Fruit fly (Drosophila melanogaster) whole organism, embryonic: Measurements from ENCODE around the gene CG15803.

ENCODE experiments used
- Bgb ChIP-seq: fragments of 200-800 bp; sonication (Bioruptor generic); IDR thresholded peaks from 2 replicates; pipeline ENCODE4 v1.3.6; 2022; ENCODE audit warnings: missing biosample characterization, missing genetic modification characterization; ENCODE audit not compliant: partially characterized antibody
- C15 ChIP-seq: fragments of 200-800 bp; sonication (Bioruptor generic); IDR thresholded peaks from 3 replicates; pipeline ENCODE4 v1.3.6; 2022; ENCODE audit warnings: missing biosample characterization, missing genetic modification characterization
- CG10979 ChIP-seq: fragments of 200-800 bp; sonication (Bioruptor generic); optimal IDR thresholded peaks from 2 replicates; lab custom pipeline; 2018; ENCODE audit warnings: missing biosample characterization, mild to moderate bottlenecking, missing genetic modification characterization, moderate library complexity
- CG12391 ChIP-seq: fragments of 200-800 bp; sonication (Bioruptor generic); optimal IDR thresholded peaks from 3 replicates; lab custom pipeline; 2018; ENCODE audit warnings: missing biosample characterization, mild to moderate bottlenecking, missing genetic modification characterization, moderate library complexity
- CG14050 ChIP-seq: fragments of 200-800 bp; sonication (Bioruptor generic); IDR thresholded peaks from 3 replicates; pipeline ENCODE4 v1.3.6; 2022; ENCODE audit warnings: missing biosample characterization, missing genetic modification characterization
- CG16815 ChIP-seq: fragments of 200-800 bp; sonication (Bioruptor generic); optimal IDR thresholded peaks from 3 replicates; lab custom pipeline; 2017; ENCODE audit warnings: missing biosample characterization, mild to moderate bottlenecking, missing genetic modification characterization
- CG18476 ChIP-seq: fragments of 200-800 bp; sonication (Bioruptor generic); optimal IDR thresholded peaks from 2 replicates; lab custom pipeline; 2016; ENCODE audit warnings: missing biosample characterization, mild to moderate bottlenecking, missing genetic modification characterization
- CG2199 ChIP-seq: fragments of 200-800 bp; sonication (Bioruptor generic); IDR thresholded peaks from 3 replicates; pipeline ENCODE4 v1.3.6; 2022; ENCODE audit warnings: missing biosample characterization, missing genetic modification characterization
- CG2889 ChIP-seq: fragments of 200-800 bp; sonication (Bioruptor generic); IDR thresholded peaks from 3 replicates; pipeline ENCODE4 v1.3.6; 2022; ENCODE audit warnings: missing biosample characterization, missing genetic modification characterization
- CG30403 ChIP-seq: fragments of 200-800 bp; sonication (Bioruptor generic); optimal IDR thresholded peaks from 3 replicates; lab custom pipeline; 2016; ENCODE audit warnings: missing biosample characterization, missing genetic modification characterization
- CG3163 ChIP-seq: fragments of 200-800 bp; sonication (Bioruptor generic); optimal IDR thresholded peaks from 3 replicates; lab custom pipeline; 2016; ENCODE audit warnings: missing biosample characterization, missing genetic modification characterization
- CG34224 ChIP-seq: fragments of 200-800 bp; sonication (Bioruptor generic); IDR thresholded peaks from 3 replicates; pipeline ENCODE4 v1.3.6; 2022; ENCODE audit warnings: missing biosample characterization, missing genetic modification characterization; ENCODE audit not compliant: partially characterized antibody
- CG4404 ChIP-seq: fragments of 200-800 bp; sonication (Bioruptor generic); IDR thresholded peaks from 2 replicates; pipeline ENCODE4 v1.3.6; 2022; ENCODE audit warnings: missing biosample characterization, missing genetic modification characterization
- CG4707 ChIP-seq: fragments of 200-800 bp; sonication (Bioruptor generic); optimal IDR thresholded peaks from 2 replicates; lab custom pipeline; 2018; ENCODE audit warnings: missing biosample characterization, mild to moderate bottlenecking, missing genetic modification characterization, moderate library complexity
- CG5953 ChIP-seq: fragments of 200-800 bp; sonication (Bioruptor generic); IDR thresholded peaks from 2 replicates; pipeline ENCODE4 v1.3.6; 2022; ENCODE audit warnings: missing biosample characterization, missing genetic modification characterization
- CG7357 ChIP-seq: fragments of 200-800 bp; sonication (Bioruptor generic); IDR thresholded peaks from 3 replicates; pipeline ENCODE4 v1.3.6; 2022; ENCODE audit warnings: missing biosample characterization, missing genetic modification characterization
- CG7372 ChIP-seq: fragments of 200-800 bp; sonication (Bioruptor generic); IDR thresholded peaks from 2 replicates; pipeline ENCODE4 v1.3.6; 2022; ENCODE audit warnings: missing biosample characterization, missing genetic modification characterization
- CG8944 ChIP-seq: fragments of 200-800 bp; sonication (Bioruptor generic); optimal IDR thresholded peaks from 3 replicates; lab custom pipeline; 2016; ENCODE audit warnings: missing biosample characterization, missing genetic modification characterization
- CG9437 ChIP-seq: fragments of 200-800 bp; sonication (Bioruptor generic); optimal IDR thresholded peaks from 2 replicates; lab custom pipeline; 2018; ENCODE audit warnings: missing biosample characterization, mild to moderate bottlenecking, missing genetic modification characterization
- CTCF ChIP-seq: fragments of 200-800 bp; sonication (Bioruptor generic); optimal IDR thresholded peaks from 2 replicates; lab custom pipeline; 2017; ENCODE audit warnings: missing biosample characterization, mild to moderate bottlenecking, missing genetic modification characterization, moderate library complexity
- Dip3 ChIP-seq: fragments of 200-800 bp; sonication (Bioruptor generic); optimal IDR thresholded peaks from 3 replicates; lab custom pipeline; 2016; ENCODE audit warnings: missing biosample characterization, missing genetic modification characterization
- Drgx ChIP-seq: fragments of 200-800 bp; sonication (Bioruptor generic); IDR thresholded peaks from 2 replicates; pipeline ENCODE4 v1.3.6; 2022; ENCODE audit warnings: missing biosample characterization, missing genetic modification characterization
- Hey ChIP-seq: fragments of 200-800 bp; sonication (Bioruptor generic); optimal IDR thresholded peaks from 3 replicates; lab custom pipeline; 2018; ENCODE audit warnings: missing biosample characterization, mild to moderate bottlenecking, missing genetic modification characterization
- Meics ChIP-seq: fragments of 200-800 bp; sonication (Bioruptor generic); optimal IDR thresholded peaks from 2 replicates; lab custom pipeline; 2017; ENCODE audit warnings: missing biosample characterization, mild to moderate bottlenecking, missing genetic modification characterization
- Myb ChIP-seq: fragments of 200-800 bp; sonication (Bioruptor generic); optimal IDR thresholded peaks from 2 replicates; lab custom pipeline; 2016; ENCODE audit warnings: missing biosample characterization, missing genetic modification characterization
- NK7.1 ChIP-seq: fragments of 200-800 bp; sonication (Bioruptor generic); optimal IDR thresholded peaks from 3 replicates; lab custom pipeline; 2016; ENCODE audit warnings: missing biosample characterization, missing genetic modification characterization
- Optix ChIP-seq: fragments of 200-800 bp; sonication (Bioruptor generic); IDR thresholded peaks from 3 replicates; pipeline ENCODE4 v1.3.6; 2022; ENCODE audit warnings: missing biosample characterization, missing genetic modification characterization
- Poxn ChIP-seq: fragments of 200-800 bp; sonication (Bioruptor generic); IDR thresholded peaks from 2 replicates; pipeline ENCODE4 v1.3.6; 2022; ENCODE audit warnings: missing biosample characterization, missing genetic modification characterization
- Sox100B ChIP-seq: fragments of 200-800 bp; sonication (Bioruptor generic); optimal IDR thresholded peaks from 3 replicates; lab custom pipeline; 2018; ENCODE audit warnings: missing biosample characterization, mild to moderate bottlenecking, missing genetic modification characterization
- bab2 ChIP-seq: fragments of 200-800 bp; sonication (Bioruptor generic); optimal IDR thresholded peaks from 2 replicates; lab custom pipeline; 2016; ENCODE audit warnings: missing biosample characterization, missing genetic modification characterization
- bcd ChIP-seq: fragments of 200-800 bp; sonication (Bioruptor generic); optimal IDR thresholded peaks from 2 replicates; lab custom pipeline; 2017; ENCODE audit warnings: missing biosample characterization, mild to moderate bottlenecking, missing genetic modification characterization
- bsh ChIP-seq, 2 experiments: fragments of 200-800 bp; sonication (Bioruptor generic); optimal IDR thresholded peaks; 2 replicates each; lab custom pipeline; 2017 to 2018; ENCODE audit warnings: mild to moderate bottlenecking in 2 of 2, missing biosample characterization in 2 of 2, missing genetic modification characterization in 2 of 2, moderate library complexity in 1 of 2
- caup ChIP-seq: fragments of 200-800 bp; sonication (Bioruptor generic); optimal IDR thresholded peaks from 3 replicates; lab custom pipeline; 2017; ENCODE audit warnings: missing biosample characterization, mild to moderate bottlenecking, missing genetic modification characterization, moderate library complexity; ENCODE audit not compliant: severe bottlenecking
- crp ChIP-seq, 2 experiments: fragments of 200-800 bp; sonication (Bioruptor generic); optimal IDR thresholded peaks; 2 replicates in 1 of 2; 3 replicates in 1 of 2; lab custom pipeline; 2017; ENCODE audit warnings: missing biosample characterization in 2 of 2, missing genetic modification characterization in 2 of 2, mild to moderate bottlenecking in 1 of 2, moderate library complexity in 1 of 2
- fru ChIP-seq: fragments of >200 bp; optimal IDR thresholded peaks from 2 replicates; lab custom pipeline; 2017
- gcm ChIP-seq: fragments of 200-800 bp; sonication (Bioruptor generic); optimal IDR thresholded peaks from 2 replicates; lab custom pipeline; 2019; ENCODE audit warnings: missing biosample characterization, mild to moderate bottlenecking, missing genetic modification characterization, moderate library complexity
- hb ChIP-seq: fragments of 200-800 bp; sonication (Bioruptor generic); IDR thresholded peaks from 3 replicates; pipeline ENCODE4 v1.3.6; 2022; ENCODE audit warnings: missing biosample characterization, missing genetic modification characterization; ENCODE audit not compliant: partially characterized antibody
- hbn ChIP-seq: fragments of 200-800 bp; sonication (Bioruptor generic); IDR thresholded peaks from 2 replicates; pipeline ENCODE4 v1.3.6; 2022; ENCODE audit warnings: missing biosample characterization, missing genetic modification characterization; ENCODE audit not compliant: partially characterized antibody
- kay ChIP-seq: fragments of 200-800 bp; sonication (Bioruptor generic); optimal IDR thresholded peaks from 2 replicates; lab custom pipeline; 2016; ENCODE audit warnings: missing biosample characterization, missing genetic modification characterization
- kni ChIP-seq: fragments of 200-800 bp; sonication (Bioruptor generic); optimal IDR thresholded peaks from 3 replicates; lab custom pipeline; 2017; ENCODE audit warnings: mild to moderate bottlenecking, missing biosample characterization, missing genetic modification reagents, missing genetic modification characterization
- nau ChIP-seq: fragments of 200-800 bp; sonication (Bioruptor generic); optimal IDR thresholded peaks from 3 replicates; lab custom pipeline; 2017; ENCODE audit warnings: missing biosample characterization, mild to moderate bottlenecking, missing genetic modification characterization, missing genetic modification reagents
- pb ChIP-seq: fragments of 200-800 bp; sonication (Bioruptor generic); optimal IDR thresholded peaks from 3 replicates; lab custom pipeline; 2016; ENCODE audit warnings: missing biosample characterization, missing genetic modification characterization
- pnt ChIP-seq: fragments of 200-800 bp; sonication (Bioruptor generic); optimal IDR thresholded peaks from 3 replicates; lab custom pipeline; 2016; ENCODE audit warnings: missing biosample characterization, missing genetic modification characterization
- ro ChIP-seq: fragments of 200-800 bp; sonication (Bioruptor generic); IDR thresholded peaks from 2 replicates; pipeline ENCODE4 v1.3.6; 2022; ENCODE audit warnings: missing biosample characterization, missing genetic modification characterization
- sna ChIP-seq: fragments of 200-800 bp; sonication (Bioruptor generic); IDR thresholded peaks from 2 replicates; pipeline ENCODE4 v1.3.6; 2022; ENCODE audit warnings: missing biosample characterization, missing genetic modification characterization; ENCODE audit not compliant: partially characterized antibody
- sr ChIP-seq: fragments of 200-800 bp; sonication (Bioruptor generic); IDR thresholded peaks from 3 replicates; pipeline ENCODE4 v1.3.6; 2022; ENCODE audit warnings: missing biosample characterization, missing genetic modification characterization
- sug ChIP-seq: fragments of 200-800 bp; optimal IDR thresholded peaks from 2 replicates; lab custom pipeline; 2019; ENCODE audit warnings: missing biosample characterization, mild to moderate bottlenecking, missing genetic modification characterization, moderate library complexity
- tin ChIP-seq: fragments of 200-800 bp; sonication (Bioruptor generic); optimal IDR thresholded peaks from 3 replicates; lab custom pipeline; 2016; ENCODE audit warnings: missing biosample characterization, missing genetic modification characterization
- trh ChIP-seq: fragments of 200-800 bp; sonication (Bioruptor generic); optimal IDR thresholded peaks from 2 replicates; lab custom pipeline; 2016; ENCODE audit warnings: missing biosample characterization, missing genetic modification characterization
- tup ChIP-seq: fragments of 200-800 bp; sonication (Bioruptor generic); optimal IDR thresholded peaks from 2 replicates; lab custom pipeline; 2016; ENCODE audit warnings: missing biosample characterization, mild to moderate bottlenecking, missing genetic modification characterization, moderate library complexity
- vfl ChIP-seq: fragments of 200-800 bp; sonication (Bioruptor generic); optimal IDR thresholded peaks from 2 replicates; lab custom pipeline; 2016; ENCODE audit warnings: missing biosample characterization, missing genetic modification characterization

Gene CG15803

dm6 chr3R:18298900-18299321 is 61.6 kb downstream of the CG15803 start, which contains the start of gene Dlc90F (continued):
- 0 out of 3 replicates have a peak, but pooled peaks have one; percentile 51 for TF ChIP-seq CG2199
- TF ChIP-seq Bgb (GFP tag; lab: Robert Waterston, UW) = peak; percentile 9; the same call in 1 of the 2 replicates
- peak; percentile 61; the same call in 1 of the 2 replicates for TF ChIP-seq CG5953 (GFP tag; lab: Robert Waterston, UW)
- TF ChIP-seq CG14050 (GFP tag; lab: Robert Waterston, UW) = peak; percentile 40; the same call in 1 of the 3 replicates
- no peak for TF ChIP-seq trh (GFP tag; lab: Kevin White, UChicago)
- no peak for TF ChIP-seq hb (GFP tag; lab: Robert Waterston, UW)
- peak; percentile 6 for TF ChIP-seq tup (GFP tag; lab: Kevin White, UChicago)
- peak; percentile 79 for TF ChIP-seq pnt
- peak; percentile 88 for TF ChIP-seq kay
- TF ChIP-seq Poxn = no peak
- TF ChIP-seq C15 (GFP tag; lab: Robert Waterston, UW) = 0 out of 3 replicates have a peak, but pooled peaks have one; percentile 58
- no peak; the same call in 1 of the 2 replicates for TF ChIP-seq ro (GFP tag; lab: Robert Waterston, UW)
- TF ChIP-seq CG4404 (GFP tag; lab: Robert Waterston, UW) = peak; percentile 83
- peak; percentile 86 for TF ChIP-seq CG12391
- peak; percentile 12; the same call in 1 of the 2 replicates for TF ChIP-seq sna (GFP tag; lab: Robert Waterston, UW)
- TF ChIP-seq Myb (GFP tag; lab: Kevin White, UChicago) = peak; percentile 92
- TF ChIP-seq CG9437 (GFP tag; lab: Kevin White, UChicago) = peak; percentile 50
- TF ChIP-seq nau (GFP tag; lab: Kevin White, UChicago) = no peak
- TF ChIP-seq caup (GFP tag; lab: Kevin White, UChicago) = peak; percentile 49
- peak; percentile 33 for TF ChIP-seq CG18476
- TF ChIP-seq Sox100B (GFP tag; lab: Kevin White, UChicago) = no peak
- peak; percentile 76 for TF ChIP-seq sug (tag; lab: Kevin White, UChicago)
- peak; percentile 87 for TF ChIP-seq CG30403
- peak; percentile 74 for TF ChIP-seq vfl (GFP tag; lab: Kevin White, UChicago)
- TF ChIP-seq Hey = no peak
- TF ChIP-seq NK7.1 (GFP tag; lab: Kevin White, UChicago) = peak; percentile 35
- TF ChIP-seq crp (GFP tag; optimal IDR thresholded peaks at IDR 0.05; lab: Kevin White, UChicago) = peak in 1 of 2 experiments; percentile 44
- no peak for TF ChIP-seq kni (GFP tag; lab: Kevin White, UChicago)
- no peak for TF ChIP-seq CG4707 (GFP tag; lab: Kevin White, UChicago)
- TF ChIP-seq Meics (GFP tag; lab: Kevin White, UChicago) = peak; percentile 47
- TF ChIP-seq hbn (GFP tag; lab: Robert Waterston, UW) = no peak; the same call in 1 of the 2 replicates
- TF ChIP-seq CG16815 (GFP tag; lab: Kevin White, UChicago) = peak; percentile 64
- no peak for TF ChIP-seq CTCF (GFP tag; lab: Kevin White, UChicago)
- TF ChIP-seq CG34224 (GFP tag; lab: Robert Waterston, UW) = no peak
- TF ChIP-seq CG3163 (GFP tag; lab: Kevin White, UChicago) = peak; percentile 55
- TF ChIP-seq CG7372 (GFP tag; lab: Robert Waterston, UW) = peak; percentile 75
- peak; percentile 80 for TF ChIP-seq Dip3
- no peak for TF ChIP-seq gcm (GFP tag; lab: Kevin White, UChicago)
- peak; percentile 100 for TF ChIP-seq CG7357 (GFP tag; lab: Robert Waterston, UW)
- peak in 1 of 2 experiments; percentile 72 for TF ChIP-seq bsh (GFP tag; optimal IDR thresholded peaks at IDR 0.05; lab: Kevin White, UChicago)
- peak; percentile 80 for TF ChIP-seq CG2889 (GFP tag; lab: Robert Waterston, UW)
- no peak for TF ChIP-seq fru (lab: Kevin White, UChicago)
- peak; percentile 55; the same call in 2 of the 3 replicates for TF ChIP-seq Optix (GFP tag; lab: Robert Waterston, UW)
- peak; percentile 68 for TF ChIP-seq Drgx (GFP tag; lab: Robert Waterston, UW)
- TF ChIP-seq CG8944 (GFP tag; lab: Kevin White, UChicago) = peak; percentile 63
- peak; percentile 38 for TF ChIP-seq CG10979 (tag; lab: Kevin White, UChicago)
- TF ChIP-seq bab2 (GFP tag; lab: Kevin White, UChicago) = peak; percentile 85
- TF ChIP-seq bcd (GFP tag; lab: Kevin White, UChicago) = peak; percentile 75
- TF ChIP-seq pb (GFP tag; lab: Kevin White, UChicago) = peak; percentile 67
- TF ChIP-seq sr (GFP tag; lab: Robert Waterston, UW) = no peak
- TF ChIP-seq tin (GFP tag; lab: Kevin White, UChicago) = peak; percentile 66
